Worm (Caenorhabditis elegans) whole organism, L2 larva: Measurements from ENCODE around the gene dep-1.

Experiments used
- aly-2 ChIP-seq: fragments of 150-350 bp; optimal IDR thresholded peaks from 2 replicates; lab custom pipeline; 2014; ENCODE audit warnings: missing biosample characterization, missing genetic modification characterization
- lin-11 ChIP-seq: fragments of 150-350 bp; sonication (generic microtip); optimal IDR thresholded peaks from 2 replicates; lab custom pipeline; 2014; ENCODE audit warnings: missing biosample characterization, missing genetic modification characterization, inconsistent platforms, mixed read lengths

- TF ChIP-seq aly-2 (tag; lab: Kevin White, UChicago) (no peak), lin-11 (no peak)
These were observed 4.7 kb upstream of the dep-1 start for ce11 chrII:9024312-9024711.
